Worm (Caenorhabditis elegans): Measurements from ENCODE around the gene C49C3.8.

DNA sequence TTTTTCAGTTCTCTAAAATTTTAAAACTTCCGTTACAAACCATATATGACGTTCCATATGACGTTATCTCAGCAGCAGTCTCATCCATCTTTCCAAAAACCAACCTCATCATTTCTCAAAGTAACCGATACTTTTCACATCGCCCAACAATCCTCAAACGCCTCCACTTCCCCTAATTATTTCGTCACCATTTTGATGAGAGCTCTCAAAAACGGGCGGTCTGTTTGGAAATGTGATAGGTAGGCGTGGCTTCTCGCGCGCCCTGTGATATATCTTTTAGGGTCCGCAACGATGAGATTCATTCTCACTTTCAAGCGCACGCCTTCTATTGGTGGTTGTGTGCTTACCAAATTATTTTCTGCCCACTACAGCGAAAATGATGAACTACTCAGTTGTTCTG lies 33.3 kb downstream of the C49C3.8 start, which contains the start of gene trh-1:
- TF ChIP-seq lin-39 (tag; optimal IDR thresholded peaks at IDR 0.05): no peak
- TF ChIP-seq lin-35 (GFP tag; optimal IDR thresholded peaks at IDR 0.05): no peak
- no peak for TF ChIP-seq nhr-28 (tag; optimal IDR thresholded peaks at IDR 0.05)
- TF ChIP-seq ces-1 (GFP tag; optimal IDR thresholded peaks at IDR 0.05): no peak
- TF ChIP-seq mep-1 (tag; optimal IDR thresholded peaks at IDR 0.05): no peak
- no peak for TF ChIP-seq ama-1 (optimal IDR thresholded peaks at IDR 0.05)
- TF ChIP-seq ztf-4 (tag; optimal IDR thresholded peaks at IDR 0.05): no peak
- TF ChIP-seq lir-3 (tag; optimal IDR thresholded peaks at IDR 0.05; ENCODE audit: poor library complexity): no peak
- no peak for TF ChIP-seq tbx-2 (tag; optimal IDR thresholded peaks at IDR 0.05)
